Worm (Caenorhabditis elegans) whole organism, young adult: ENCODE results near the gene C25D7.9.
A peak's percentile ranks its signal among the peaks of the same experiment; 100 is the strongest.

Experiments
- B0019.2 ChIP-seq: fragments of 200-800 bp; sonication (Bioruptor generic); conservative IDR thresholded peaks from 2 replicates; pipeline ENCODE4 v1.3.6; 2022; ENCODE audit warnings: missing genetic modification reagents, missing genetic modification characterization, missing compliant biosample characterization
- B0261.1 ChIP-seq: sonication (generic microtip); optimal IDR thresholded peaks from 2 replicates; lab custom pipeline; 2016; ENCODE audit warnings: mild to moderate bottlenecking, missing genetic modification characterization, moderate library complexity, missing compliant biosample characterization
- C06A6.2 ChIP-seq: fragments of 200-800 bp; sonication (Bioruptor generic); conservative IDR thresholded peaks from 2 replicates; pipeline ENCODE4 v1.3.6; 2022; ENCODE audit warnings: missing genetic modification characterization, missing compliant biosample characterization
- F10E7.11 ChIP-seq: sonication (generic microtip); optimal IDR thresholded peaks from 2 replicates; lab custom pipeline; 2017; ENCODE audit warnings: mild to moderate bottlenecking, missing genetic modification characterization, moderate library complexity, missing compliant biosample characterization
- F23B12.7 ChIP-seq: sonication (generic microtip); optimal IDR thresholded peaks from 2 replicates; lab custom pipeline; 2017; ENCODE audit warnings: missing genetic modification characterization, mild to moderate bottlenecking, missing compliant biosample characterization, antibody characterized with exemption, moderate library complexity; ENCODE audit not compliant: insufficient read depth
- F37B4.10 ChIP-seq: fragments of 200-800 bp; sonication (Bioruptor generic); IDR thresholded peaks from 2 replicates; pipeline ENCODE4 v1.3.6; 2022; ENCODE audit warnings: missing genetic modification characterization, missing compliant biosample characterization
- T26A5.8 ChIP-seq: sonication (generic microtip); optimal IDR thresholded peaks from 2 replicates; lab custom pipeline; 2016; ENCODE audit warnings: missing genetic modification characterization, missing compliant biosample characterization
- Y67H2A.10 ChIP-seq: fragments of 200-800 bp; sonication (Bioruptor generic); conservative IDR thresholded peaks from 2 replicates; pipeline ENCODE4 v1.3.6; 2022; ENCODE audit warnings: missing genetic modification reagents, missing genetic modification characterization, missing compliant biosample characterization
- ZK185.1 ChIP-seq: sonication (generic microtip); optimal IDR thresholded peaks from 2 replicates; lab custom pipeline; 2016; ENCODE audit warnings: mild to moderate bottlenecking, missing genetic modification characterization, missing compliant biosample characterization; ENCODE audit not compliant: poor library complexity, severe bottlenecking
- athp-1 ChIP-seq: sonication (generic microtip); optimal IDR thresholded peaks from 2 replicates; lab custom pipeline; 2017; ENCODE audit warnings: mild to moderate bottlenecking, missing genetic modification characterization, missing compliant biosample characterization
- bed-1 ChIP-seq: fragments of 200-800 bp; sonication (Bioruptor generic); IDR thresholded peaks from 2 replicates; pipeline ENCODE4 v1.3.6; 2022; ENCODE audit warnings: missing genetic modification reagents, missing genetic modification characterization, missing compliant biosample characterization
- bed-2 ChIP-seq: fragments of 200-800 bp; sonication (Bioruptor generic); IDR thresholded peaks from 2 replicates; pipeline ENCODE4 v1.3.6; 2022; ENCODE audit warnings: missing genetic modification reagents, missing genetic modification characterization, missing compliant biosample characterization
- ccch-3 ChIP-seq: fragments of 200-800 bp; sonication (Bioruptor generic); optimal IDR thresholded peaks from 2 replicates; lab custom pipeline; 2018; ENCODE audit warnings: mild to moderate bottlenecking, missing genetic modification characterization, missing compliant biosample characterization
- ceh-27 ChIP-seq: fragments of 200-800 bp; sonication (Bioruptor generic); optimal IDR thresholded peaks from 2 replicates; lab custom pipeline; 2018; ENCODE audit warnings: mild to moderate bottlenecking, missing genetic modification characterization, moderate library complexity, missing compliant biosample characterization
- dox-1 ChIP-seq: fragments of 200-800 bp; sonication (Bioruptor generic); IDR thresholded peaks from 2 replicates; pipeline ENCODE4 v1.3.6; 2022; ENCODE audit warnings: missing genetic modification reagents, missing genetic modification characterization, missing compliant biosample characterization
- dpff-1 ChIP-seq: sonication (generic microtip); optimal IDR thresholded peaks from 2 replicates; lab custom pipeline; 2017; ENCODE audit warnings: mild to moderate bottlenecking, missing genetic modification characterization, missing compliant biosample characterization
- dpl-1 ChIP-seq: fragments of 150-350 bp; optimal IDR thresholded peaks from 2 replicates; lab custom pipeline; 2014; ENCODE audit warnings: missing biosample characterization, missing genetic modification reagents, missing genetic modification characterization
- efl-1 ChIP-seq: fragments of 150-350 bp; optimal IDR thresholded peaks from 2 replicates; lab custom pipeline; 2014; ENCODE audit warnings: missing biosample characterization, missing genetic modification reagents, missing genetic modification characterization
- egl-44 ChIP-seq: fragments of 200-800 bp; sonication (Bioruptor generic); IDR thresholded peaks from 2 replicates; pipeline ENCODE4 v1.3.6; 2022; ENCODE audit warnings: missing genetic modification reagents, missing genetic modification characterization, missing compliant biosample characterization
- ekl-4 ChIP-seq: fragments of 200-800 bp; sonication (Bioruptor generic); IDR thresholded peaks from 2 replicates; pipeline ENCODE4 v1.3.6; 2022; ENCODE audit warnings: missing genetic modification reagents, missing genetic modification characterization, missing compliant biosample characterization
- ets-4 ChIP-seq: fragments of 200-800 bp; sonication (Bioruptor generic); optimal IDR thresholded peaks from 2 replicates; lab custom pipeline; 2018; ENCODE audit warnings: mild to moderate bottlenecking, missing genetic modification characterization, missing compliant biosample characterization
- fkh-3 ChIP-seq: sonication (generic microtip); optimal IDR thresholded peaks from 2 replicates; lab custom pipeline; 2016; ENCODE audit warnings: mild to moderate bottlenecking, missing genetic modification characterization, missing compliant biosample characterization
- hmg-20 ChIP-seq: fragments of 200-800 bp; sonication (Bioruptor generic); IDR thresholded peaks from 2 replicates; pipeline ENCODE4 v1.3.6; 2022; ENCODE audit warnings: missing genetic modification reagents, missing genetic modification characterization, missing compliant biosample characterization
- hrde-1 ChIP-seq: sonication (generic microtip); optimal IDR thresholded peaks from 2 replicates; lab custom pipeline; 2016; ENCODE audit warnings: missing genetic modification characterization, mild to moderate bottlenecking, missing compliant biosample characterization, moderate library complexity, missing genotype, missing genetic modification reagents, borderline replicate concordance
- madf-10 ChIP-seq: sonication (generic microtip); optimal IDR thresholded peaks from 2 replicates; lab custom pipeline; 2016; ENCODE audit warnings: mild to moderate bottlenecking, missing genetic modification characterization, missing compliant biosample characterization
- madf-3 ChIP-seq: fragments of 200-800 bp; sonication (Bioruptor generic); IDR thresholded peaks from 2 replicates; pipeline ENCODE4 v1.3.6; 2022; ENCODE audit warnings: missing genetic modification reagents, missing genetic modification characterization, missing compliant biosample characterization
- madf-6 ChIP-seq: fragments of 200-800 bp; sonication (Bioruptor generic); IDR thresholded peaks from 2 replicates; pipeline ENCODE4 v1.3.6; 2022; ENCODE audit warnings: missing genetic modification reagents, missing genetic modification characterization, missing compliant biosample characterization
- nfya-2 ChIP-seq: fragments of 200-800 bp; sonication (Bioruptor generic); IDR thresholded peaks from 2 replicates; pipeline ENCODE4 v1.3.6; 2022; ENCODE audit warnings: missing genetic modification reagents, missing genetic modification characterization, missing compliant biosample characterization
- nhr-80 ChIP-seq: sonication (generic microtip); optimal IDR thresholded peaks from 2 replicates; lab custom pipeline; 2016; ENCODE audit warnings: missing genetic modification characterization, missing compliant biosample characterization
- nhr-90 ChIP-seq: sonication (generic microtip); optimal IDR thresholded peaks from 2 replicates; lab custom pipeline; 2016; ENCODE audit warnings: missing genotype, mild to moderate bottlenecking, missing genetic modification characterization, missing compliant biosample characterization
- pbrm-1 ChIP-seq: fragments of 200-800 bp; sonication (Bioruptor generic); IDR thresholded peaks from 2 replicates; pipeline ENCODE4 v1.3.6; 2022; ENCODE audit warnings: missing genetic modification reagents, missing genetic modification characterization, missing compliant biosample characterization
- rec-8 ChIP-seq, 2 experiments: sonication (generic microtip); optimal IDR thresholded peaks; 2 replicates each; lab custom pipeline; 2016; ENCODE audit warnings: mild to moderate bottlenecking in 2 of 2, missing genetic modification characterization in 2 of 2, missing genetic modification reagents in 2 of 2, missing genotype in 2 of 2, missing biosample characterization in 1 of 2, missing compliant biosample characterization in 1 of 2, moderate library complexity in 1 of 2
- somi-1 ChIP-seq: fragments of 200-800 bp; sonication (Bioruptor generic); optimal IDR thresholded peaks from 2 replicates; lab custom pipeline; 2018; ENCODE audit warnings: mild to moderate bottlenecking, missing genetic modification characterization, missing compliant biosample characterization
- sptf-2 ChIP-seq: fragments of 200-800 bp; sonication (Bioruptor generic); optimal IDR thresholded peaks from 2 replicates; lab custom pipeline; 2018; ENCODE audit warnings: mild to moderate bottlenecking, missing genetic modification characterization, missing compliant biosample characterization
- tbp1 ChIP-seq: fragments of 200-800 bp; sonication (Bioruptor generic); optimal IDR thresholded peaks from 2 replicates; lab custom pipeline; 2018; ENCODE audit warnings: mild to moderate bottlenecking, missing genetic modification characterization, missing compliant biosample characterization
- ztf-18 ChIP-seq: sonication (generic microtip); optimal IDR thresholded peaks from 2 replicates; lab custom pipeline; 2016; ENCODE audit warnings: missing genotype, mild to moderate bottlenecking, missing genetic modification characterization, missing compliant biosample characterization
- ztf-22 ChIP-seq: fragments of 200-800 bp; sonication (Bioruptor generic); optimal IDR thresholded peaks from 2 replicates; lab custom pipeline; 2018; ENCODE audit warnings: mild to moderate bottlenecking, missing genetic modification characterization, moderate library complexity, missing compliant biosample characterization
- ztf-25 ChIP-seq: fragments of 200-800 bp; sonication (Bioruptor generic); IDR thresholded peaks from 2 replicates; pipeline ENCODE4 v1.3.6; 2022; ENCODE audit warnings: missing genetic modification reagents, missing genetic modification characterization, missing compliant biosample characterization
- ztf-26 ChIP-seq: sonication (generic microtip); optimal IDR thresholded peaks from 2 replicates; lab custom pipeline; 2017; ENCODE audit warnings: missing genetic modification characterization, missing compliant biosample characterization
- ztf-6 ChIP-seq: fragments of 200-800 bp; sonication (Bioruptor generic); IDR thresholded peaks from 2 replicates; pipeline ENCODE4 v1.3.6; 2022; ENCODE audit warnings: missing genetic modification reagents, missing genetic modification characterization, missing compliant biosample characterization

The C25D7.9 gene

ce11 chrV:15085335-15085800 lies 20.4 kb downstream of the C25D7.9 start, which contains the start of the genes ahsa-1 and C01G10.7 (continued):
- no peak for TF ChIP-seq C06A6.2 (GFP tag; lab: Robert Waterston, UW)
- peak; percentile 79 for TF ChIP-seq madf-6 (GFP tag; lab: Robert Waterston, UW)
- TF ChIP-seq Y67H2A.10 (GFP tag; lab: Robert Waterston, UW): peak; percentile 74
- TF ChIP-seq ekl-4 (GFP tag; lab: Robert Waterston, UW): peak; percentile 88
- peak; percentile 74 to 82 for TF ChIP-seq rec-8 (tag; optimal IDR thresholded peaks at IDR 0.05; lab: Kevin White, UChicago)
- peak; percentile 71; the same call in 1 of the 2 replicates for TF ChIP-seq ztf-25 (GFP tag; lab: Robert Waterston, UW)
- no peak for TF ChIP-seq dpl-1 (GFP tag; lab: Kevin White, UChicago)
- TF ChIP-seq ztf-22 (GFP tag; lab: Kevin White, UChicago): peak; percentile 49
- peak; percentile 30 for TF ChIP-seq ccch-3 (GFP tag; lab: Kevin White, UChicago)
- no peak for TF ChIP-seq nfya-2 (GFP tag; lab: Robert Waterston, UW)
- TF ChIP-seq ZK185.1 (tag; lab: Kevin White, UChicago): peak; percentile 97
- TF ChIP-seq nhr-90 (tag; lab: Kevin White, UChicago): no peak
- TF ChIP-seq ztf-18 (tag; lab: Kevin White, UChicago): peak; percentile 74
- TF ChIP-seq dpff-1 (tag; lab: Kevin White, UChicago): no peak
- peak; percentile 46 for TF ChIP-seq ztf-26
- peak; percentile 49 for TF ChIP-seq nhr-80 (tag; lab: Kevin White, UChicago)
- peak; percentile 94 for TF ChIP-seq bed-2 (GFP tag; lab: Robert Waterston, UW)
- TF ChIP-seq madf-3 (GFP tag; lab: Robert Waterston, UW): no peak
- TF ChIP-seq ceh-27 (GFP tag; lab: Kevin White, UChicago): peak; percentile 92
- peak; percentile 41 for TF ChIP-seq sptf-2 (GFP tag; lab: Kevin White, UChicago)
- peak; percentile 83 for TF ChIP-seq ztf-6 (GFP tag; lab: Robert Waterston, UW)
- peak; percentile 87 for TF ChIP-seq madf-10
- no peak for TF ChIP-seq bed-1
- no peak for TF ChIP-seq T26A5.8
- no peak for TF ChIP-seq tbp1
- no peak for TF ChIP-seq somi-1 (GFP tag; lab: Kevin White, UChicago)
- peak; percentile 84 for TF ChIP-seq F23B12.7 (tag; lab: Kevin White, UChicago)
- TF ChIP-seq egl-44 (GFP tag; lab: Robert Waterston, UW): peak; percentile 80
- TF ChIP-seq athp-1 (tag; lab: Kevin White, UChicago): peak; percentile 86
- TF ChIP-seq ets-4 (GFP tag; lab: Kevin White, UChicago): no peak
- TF ChIP-seq dox-1 (GFP tag; lab: Robert Waterston, UW): peak; percentile 93
- peak; percentile 23 for TF ChIP-seq hrde-1
- TF ChIP-seq B0261.1 (tag; lab: Kevin White, UChicago): peak; percentile 37

ce11 chrV:15087207-15087706 lies 22.3 kb downstream of the C25D7.9 start, which contains the start of the genes C01G10.15 and C01G10.6:
C01G10.15 (minus strand) TSS chrV:15087307.
C01G10.6 (plus strand) TSS chrV:15087656.
- TF ChIP-seq madf-10 (no peak), pbrm-1 (GFP tag; lab: Robert Waterston, UW) (no peak), B0019.2 (GFP tag; lab: Robert Waterston, UW) (no peak), fkh-3 (tag; lab: Kevin White, UChicago) (no peak), hrde-1 (no peak), efl-1 (GFP tag; lab: Kevin White, UChicago) (no peak), F10E7.11 (tag; lab: Kevin White, UChicago) (no peak), F37B4.10 (GFP tag; lab: Robert Waterston, UW) (no peak), dox-1 (GFP tag; lab: Robert Waterston, UW) (no peak), ZK185.1 (tag; lab: Kevin White, UChicago) (no peak), hmg-20 (GFP tag; lab: Robert Waterston, UW) (no peak)
- TF ChIP-seq, all 124 proteins: peak for 0
